Worm (Caenorhabditis elegans): ENCODE data around the gene R57.2.
A peak's percentile ranks its signal among the peaks of the same experiment; 100 is the strongest.

The R57.2 gene

DNA sequence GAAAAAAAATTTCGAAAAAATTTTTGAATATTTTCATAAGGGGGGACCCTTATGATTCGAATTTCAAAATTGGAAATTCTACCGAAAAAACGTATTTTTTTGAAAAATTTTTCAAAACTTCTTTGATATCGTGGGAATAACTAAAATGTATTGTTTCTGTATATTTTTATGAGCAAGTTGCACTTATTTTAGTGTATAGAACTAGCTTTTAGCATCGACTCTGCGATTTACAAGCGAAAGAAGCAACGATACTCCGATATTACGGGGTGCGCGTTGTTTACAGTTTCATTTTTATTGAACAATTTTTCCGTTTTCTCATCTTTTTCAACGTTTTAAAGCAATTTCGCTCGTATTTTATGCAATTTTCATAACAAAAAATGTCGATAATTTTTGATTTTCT lies 25.2 kb downstream of the R57.2 start, which contains the start of gene M02E1.3:
Gene M02E1.3, plus strand, starts transcription at position 301 of the 400 bp plus-strand sequence.
- peak; percentile 82 for TF ChIP-seq attf-3 (GFP tag; conservative IDR thresholded peaks at IDR 0.05)

DNA sequence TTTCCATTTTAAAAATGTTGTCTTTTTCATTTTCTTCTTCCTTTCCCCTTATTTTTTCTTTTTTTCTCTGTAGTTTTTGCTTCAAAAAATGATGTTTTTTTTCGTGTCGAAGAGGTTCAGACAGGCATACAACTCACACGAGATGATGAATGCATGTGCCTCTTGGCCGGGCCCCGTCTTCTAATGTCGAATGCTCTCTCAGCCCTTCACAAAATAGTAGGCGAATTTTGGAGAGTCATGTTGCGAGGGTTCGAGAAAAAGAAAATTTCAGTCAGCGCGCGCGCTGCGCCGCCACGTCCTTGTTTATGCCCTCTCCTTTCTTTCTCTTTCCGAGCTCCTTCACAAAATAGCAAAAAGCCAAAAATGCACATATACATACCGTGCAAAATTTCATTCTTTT lies 27.0 kb downstream of the R57.2 start:
- TF ChIP-seq cebp-1 (GFP tag; IDR thresholded peaks at IDR 0.05) = no peak
- TF ChIP-seq cebp-1 (tag; optimal IDR thresholded peaks at IDR 0.05) = peak; percentile 66
- TF ChIP-seq ceh-27 (GFP tag; optimal IDR thresholded peaks at IDR 0.05) = peak; percentile 54
- no peak for TF ChIP-seq ztf-3 (GFP tag; optimal IDR thresholded peaks at IDR 0.05)
- TF ChIP-seq ets-4 (GFP tag; optimal IDR thresholded peaks at IDR 0.05) = no peak
- TF ChIP-seq madf-6 (GFP tag; IDR thresholded peaks at IDR 0.05) = no peak
- TF ChIP-seq nhr-80 (tag; optimal IDR thresholded peaks at IDR 0.05) = peak; percentile 45
- no peak for TF ChIP-seq sdz-38 (tag; optimal IDR thresholded peaks at IDR 0.05)
- peak; percentile 66 for TF ChIP-seq K12H6.12 (tag; optimal IDR thresholded peaks at IDR 0.05)
- peak; percentile 25; the same call in 1 of the 2 replicates for TF ChIP-seq attf-3 (GFP tag; conservative IDR thresholded peaks at IDR 0.05)
- 0 out of 2 replicates have a peak, but pooled peaks have one; percentile 8 for TF ChIP-seq hmg-20 (GFP tag; IDR thresholded peaks at IDR 0.05)
- peak; percentile 79 for TF ChIP-seq zfh-2 (GFP tag; conservative IDR thresholded peaks at IDR 0.05)
- TF ChIP-seq lin-40 (tag; optimal IDR thresholded peaks at IDR 0.05) = peak; percentile 41
- TF ChIP-seq F23B12.7 (tag; optimal IDR thresholded peaks at IDR 0.05; ENCODE audit: insufficient read depth) = peak; percentile 4
- TF ChIP-seq F37B4.10 (GFP tag; IDR thresholded peaks at IDR 0.05) = no peak
- TF ChIP-seq hsf-1 (GFP tag; IDR thresholded peaks at IDR 0.05) = peak; percentile 44; the same call in 1 of the 2 replicates
- TF ChIP-seq K11D2.4 (GFP tag; IDR thresholded peaks at IDR 0.05) = 0 out of 2 replicates have a peak, but pooled peaks have one; percentile 51
- TF ChIP-seq snpc-4 (GFP tag; optimal IDR thresholded peaks at IDR 0.05) = no peak
- peak in 1 of 4 experiments; percentile 4 for TF ChIP-seq snpc-4 (tag; optimal IDR thresholded peaks at IDR 0.05)
- no peak for TF ChIP-seq zim-3 (tag; optimal IDR thresholded peaks at IDR 0.05)
- TF ChIP-seq cebp-2 (GFP tag; IDR thresholded peaks at IDR 0.05) = 0 out of 2 replicates have a peak, but pooled peaks have one; percentile 13
- TF ChIP-seq attf-5 (GFP tag; optimal IDR thresholded peaks at IDR 0.05) = peak; percentile 63
- 0 out of 2 replicates have a peak, but pooled peaks have one; percentile 27 for TF ChIP-seq dox-1 (GFP tag; IDR thresholded peaks at IDR 0.05)
- no peak for TF ChIP-seq ZK185.1 (tag; optimal IDR thresholded peaks at IDR 0.05; ENCODE audit: poor library complexity, severe bottlenecking)
- peak; percentile 69 for TF ChIP-seq hmg-1.2 (GFP tag; IDR thresholded peaks at IDR 0.05)
- peak; percentile 31; the same call in 1 of the 2 replicates for TF ChIP-seq mcd-1 (GFP tag; IDR thresholded peaks at IDR 0.05)
- peak in 1 of 3 experiments; percentile 48 for TF ChIP-seq lin-35 (GFP tag; optimal IDR thresholded peaks at IDR 0.05)
- no peak for TF ChIP-seq ccch-3 (GFP tag; optimal IDR thresholded peaks at IDR 0.05)

DNA sequence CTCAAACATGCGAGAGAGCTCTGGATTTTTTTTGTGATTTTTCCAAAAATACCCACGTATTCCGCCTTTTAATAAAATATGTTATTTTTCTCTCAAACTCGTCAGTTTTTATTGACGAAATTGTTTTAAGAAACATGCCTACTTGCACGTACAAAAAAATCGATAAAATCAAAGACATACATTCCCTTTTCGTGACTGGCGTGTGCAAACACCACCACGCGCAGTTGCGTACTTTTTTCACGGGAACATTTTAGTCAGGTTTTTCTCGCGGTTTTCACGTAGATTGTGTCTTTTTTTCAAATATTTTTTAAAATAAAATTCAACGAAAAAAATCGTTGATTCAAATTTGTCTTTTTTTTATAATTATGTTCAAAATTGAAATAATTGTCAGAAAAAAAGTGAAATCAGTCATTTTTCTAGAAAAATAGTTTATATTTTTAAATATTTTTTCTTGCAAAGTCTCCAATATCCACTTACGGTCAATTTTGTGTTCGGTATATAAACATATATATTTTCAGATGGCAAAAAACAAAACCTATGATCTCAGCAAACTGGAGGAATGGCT lies 28.6 kb downstream of the R57.2 start, which contains the start of gene M02E1.1:
Gene M02E1.1, plus strand, starts transcription at position 515 of the 565 bp plus-strand sequence.
- TF ChIP-seq egl-44 (GFP tag; IDR thresholded peaks at IDR 0.05) (no peak), attf-5 (GFP tag; optimal IDR thresholded peaks at IDR 0.05) (peak; percentile 52), lsy-27 (tag; optimal IDR thresholded peaks at IDR 0.05; ENCODE audit: borderline replicate concordance, insufficient read depth) (peak; percentile 10), B0019.2 (GFP tag; conservative IDR thresholded peaks at IDR 0.05) (no peak), lin-40 (tag; optimal IDR thresholded peaks at IDR 0.05) (peak; percentile 30), cebp-1 (GFP tag; IDR thresholded peaks at IDR 0.05) (no peak), cebp-1 (tag; optimal IDR thresholded peaks at IDR 0.05) (peak; percentile 16)

DNA sequence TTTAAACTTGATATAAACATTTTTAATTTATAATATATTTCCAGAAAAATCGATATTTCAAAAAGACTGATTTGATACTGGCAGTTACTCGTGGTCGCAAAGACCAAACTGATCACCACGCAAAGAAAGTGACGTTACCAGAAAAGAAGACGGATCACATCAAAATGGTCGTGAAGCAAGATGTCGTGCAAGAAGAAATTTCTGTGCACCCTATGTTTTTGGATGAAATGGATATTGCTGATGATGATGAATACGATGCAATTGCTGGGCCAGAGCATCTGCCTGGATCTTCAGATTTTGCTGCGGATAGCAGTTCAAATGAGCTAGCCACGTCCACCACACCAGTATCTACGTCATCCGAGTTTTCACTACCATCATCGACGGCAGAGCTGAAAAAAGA lies 31.7 kb downstream of the R57.2 start:
- TF ChIP-seq rcor-1 (GFP tag; IDR thresholded peaks at IDR 0.05) = no peak
- TF ChIP-seq F10E7.11 (tag; optimal IDR thresholded peaks at IDR 0.05) = no peak
- no peak for TF ChIP-seq Y56A3A.18 (GFP tag; IDR thresholded peaks at IDR 0.05)
- no peak for TF ChIP-seq ccch-3 (GFP tag; optimal IDR thresholded peaks at IDR 0.05)
- TF ChIP-seq nfyb-1 (GFP tag; IDR thresholded peaks at IDR 0.05) = no peak
- TF ChIP-seq snpc-1.1 (tag; optimal IDR thresholded peaks at IDR 0.05; ENCODE audit: insufficient read depth) = no peak
- no peak for TF ChIP-seq tbx-9 (tag; optimal IDR thresholded peaks at IDR 0.05; ENCODE audit: borderline replicate concordance)
- TF ChIP-seq lin-40 (tag; optimal IDR thresholded peaks at IDR 0.05) = no peak
- TF ChIP-seq bed-1 (GFP tag; IDR thresholded peaks at IDR 0.05) = no peak
- TF ChIP-seq egl-18 (GFP tag; IDR thresholded peaks at IDR 0.05) = no peak
- TF ChIP-seq aptf-3 (GFP tag; IDR thresholded peaks at IDR 0.05) = no peak
- no peak for TF ChIP-seq F57C9.4 (tag; optimal IDR thresholded peaks at IDR 0.05)
- TF ChIP-seq snpc-3.4 (tag; optimal IDR thresholded peaks at IDR 0.05) = no peak
